Fruit fly (Drosophila melanogaster): Measurements from ENCODE around the gene CG14315.

CG14315 gene

dm6 chr3R:18168398-18168797, 9.9 kb downstream of the CG14315 start:
- TF ChIP-seq GATAd (GFP tag; optimal IDR thresholded peaks at IDR 0.05) (no peak), Dfd (GFP tag; optimal IDR thresholded peaks at IDR 0.05) (no peak), Vsx2 (GFP tag; optimal IDR thresholded peaks at IDR 0.05; ENCODE audit: partially characterized antibody) (peak; percentile 86), lola (GFP tag; optimal IDR thresholded peaks at IDR 0.05) (no peak), Hnf4 (GFP tag; optimal IDR thresholded peaks at IDR 0.05) (peak; percentile 6), usp (GFP tag; optimal IDR thresholded peaks at IDR 0.05) (no peak), Dif (GFP tag; optimal IDR thresholded peaks at IDR 0.05; ENCODE audit: partially characterized antibody) (peak; percentile 98), Rel (GFP tag; optimal IDR thresholded peaks at IDR 0.05) (no peak), Rel (tag; optimal IDR thresholded peaks at IDR 0.05) (peak; percentile 8), CG9705 (GFP tag; optimal IDR thresholded peaks at IDR 0.05) (no peak), tai (GFP tag; optimal IDR thresholded peaks at IDR 0.05) (no peak), pan (optimal IDR thresholded peaks at IDR 0.05) (no peak), Myc (optimal IDR thresholded peaks at IDR 0.05) (no peak), Mio (GFP tag; optimal IDR thresholded peaks at IDR 0.05) (no peak), h (GFP tag; optimal IDR thresholded peaks at IDR 0.05) (peak; percentile 29), ey (GFP tag; optimal IDR thresholded peaks at IDR 0.05) (no peak), psq (GFP tag; optimal IDR thresholded peaks at IDR 0.05) (peak; percentile 40), brk (GFP tag; optimal IDR thresholded peaks at IDR 0.05) (no peak), sv (GFP tag; optimal IDR thresholded peaks at IDR 0.05) (no peak), fru (GFP tag; optimal IDR thresholded peaks at IDR 0.05) (peak; percentile 31), HLH106 (tag; optimal IDR thresholded peaks at IDR 0.05) (peak; percentile 34), Hr83 (GFP tag; optimal IDR thresholded peaks at IDR 0.05; ENCODE audit: poor library complexity, severe bottlenecking) (peak; percentile 70), Sp1 (GFP tag; optimal IDR thresholded peaks at IDR 0.05) (peak; percentile 41), N (GFP tag; optimal IDR thresholded peaks at IDR 0.05) (no peak), jim (GFP tag; optimal IDR thresholded peaks at IDR 0.05) (peak; percentile 1), rgr (GFP tag; optimal IDR thresholded peaks at IDR 0.05) (peak; percentile 58), foxo (GFP tag; optimal IDR thresholded peaks at IDR 0.05) (peak in 1 of 2 experiments; percentile 17), Jra (GFP tag; optimal IDR thresholded peaks at IDR 0.05) (peak; percentile 10), dl (GFP tag; optimal IDR thresholded peaks at IDR 0.05; ENCODE audit: insufficient read depth in 1 of 2, partially characterized antibody in 2 of 2) (peak; percentile 97), woc (GFP tag; optimal IDR thresholded peaks at IDR 0.05) (no peak), OdsH (GFP tag; optimal IDR thresholded peaks at IDR 0.05) (peak; percentile 36)

DNA sequence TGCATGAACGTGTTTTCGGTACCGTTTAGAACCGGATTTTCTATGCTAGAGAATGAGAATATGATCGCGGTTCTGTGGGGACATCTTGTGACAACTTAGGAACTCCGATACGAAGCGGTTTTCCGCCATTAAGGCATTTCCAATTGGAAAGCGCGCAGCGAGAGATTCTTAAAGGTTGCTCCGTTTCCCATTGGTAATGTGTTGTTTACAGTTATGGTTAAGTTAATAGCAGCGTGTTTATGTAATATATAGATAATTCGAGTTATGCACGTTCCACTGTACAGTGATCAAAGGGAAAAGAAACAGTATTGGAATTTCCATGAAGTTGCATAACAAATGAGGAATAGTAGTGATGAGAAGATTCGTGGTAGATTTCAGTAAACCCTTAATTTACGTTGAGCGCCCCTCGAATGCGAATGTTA, 10.4 kb downstream of the CG14315 start:
- TF ChIP-seq CrebA (GFP tag; optimal IDR thresholded peaks at IDR 0.05; ENCODE audit: borderline replicate concordance) (no peak), woc (GFP tag; optimal IDR thresholded peaks at IDR 0.05) (no peak), HLH106 (tag; optimal IDR thresholded peaks at IDR 0.05) (peak; percentile 25), Hnf4 (GFP tag; optimal IDR thresholded peaks at IDR 0.05) (peak; percentile 44), lola (GFP tag; optimal IDR thresholded peaks at IDR 0.05) (no peak), jim (GFP tag; optimal IDR thresholded peaks at IDR 0.05) (no peak), foxo (GFP tag; optimal IDR thresholded peaks at IDR 0.05) (peak in 1 of 2 experiments; percentile 50), h (GFP tag; optimal IDR thresholded peaks at IDR 0.05) (peak; percentile 19), dmrt93B (GFP tag; optimal IDR thresholded peaks at IDR 0.05) (no peak), usp (GFP tag; optimal IDR thresholded peaks at IDR 0.05) (no peak), tai (GFP tag; optimal IDR thresholded peaks at IDR 0.05) (no peak), fru (GFP tag; optimal IDR thresholded peaks at IDR 0.05) (peak; percentile 25), ey (GFP tag; optimal IDR thresholded peaks at IDR 0.05) (peak; percentile 33), Vsx2 (GFP tag; optimal IDR thresholded peaks at IDR 0.05; ENCODE audit: partially characterized antibody) (no peak), Rel (GFP tag; optimal IDR thresholded peaks at IDR 0.05) (no peak), Rel (tag; optimal IDR thresholded peaks at IDR 0.05) (no peak), psq (GFP tag; optimal IDR thresholded peaks at IDR 0.05) (no peak), rgr (GFP tag; optimal IDR thresholded peaks at IDR 0.05) (peak; percentile 29)

dm6 chr3R:18169982-18170531, 11.6 kb downstream of the CG14315 start:
- TF ChIP-seq fru (GFP tag; optimal IDR thresholded peaks at IDR 0.05): no peak
- TF ChIP-seq dl (GFP tag; optimal IDR thresholded peaks at IDR 0.05; ENCODE audit: insufficient read depth in 1 of 2, partially characterized antibody in 2 of 2): peak in 1 of 2 experiments; percentile 35
- no peak for TF ChIP-seq CrebA (GFP tag; optimal IDR thresholded peaks at IDR 0.05; ENCODE audit: borderline replicate concordance)
- peak; percentile 63 for TF ChIP-seq Dif (GFP tag; optimal IDR thresholded peaks at IDR 0.05; ENCODE audit: partially characterized antibody)

Measured in whole organism, wandering third instar larva.